Fruit fly (Drosophila melanogaster) whole organism: Measurements from ENCODE around the gene CG11619.

Experiments used
- Dll ChIP-seq: fragments of >200 bp; optimal IDR thresholded peaks from 2 replicates; lab custom pipeline; 2017
- pan ChIP-seq: fragments of >200 bp; optimal IDR thresholded peaks from 2 replicates; lab custom pipeline; 2017
- psq ChIP-seq: fragments of >200 bp; optimal IDR thresholded peaks from 2 replicates; lab custom pipeline; 2017
- usp ChIP-seq: fragments of >200 bp; optimal IDR thresholded peaks from 2 replicates; lab custom pipeline; 2017; ENCODE audit warnings: missing biosample characterization, missing genetic modification characterization, mixed read lengths

DNA sequence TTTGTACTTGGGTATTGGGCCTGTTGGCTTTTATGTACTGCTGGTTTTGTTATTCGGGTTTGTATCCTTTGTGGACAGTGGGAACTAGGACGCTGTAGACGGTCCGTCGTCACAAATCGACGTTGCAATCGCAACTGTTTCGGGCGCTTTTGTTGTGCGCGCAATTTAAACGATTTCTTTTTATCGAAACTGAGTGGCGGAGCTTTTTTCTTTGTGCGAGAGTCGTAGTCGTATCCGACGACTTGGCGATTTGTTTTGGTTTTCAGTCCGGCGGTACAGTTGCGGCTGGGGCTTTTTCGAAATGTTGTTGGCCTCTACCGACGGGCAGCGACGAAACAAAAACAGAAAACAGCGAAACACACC lies 7.5 kb upstream of the CG11619 start:
- no peak for TF ChIP-seq psq (lab: Kevin White, UChicago)
- no peak for TF ChIP-seq usp (GFP tag; lab: Kevin White, UChicago)
- no peak for TF ChIP-seq Dll (lab: Kevin White, UChicago)
- TF ChIP-seq pan (lab: Kevin White, UChicago), result no peak
